Worm (Caenorhabditis elegans) whole organism, early embryonic: Measurements from ENCODE around the gene pan-1.
A peak's percentile ranks its signal among the peaks of the same experiment; 100 is the strongest.

ENCODE experiments used
- B0310.2 ChIP-seq: sonication (generic microtip); optimal IDR thresholded peaks from 2 replicates; lab custom pipeline; 2016; ENCODE audit warnings: mild to moderate bottlenecking, missing genetic modification characterization, missing compliant biosample characterization
- F13C5.2 ChIP-seq: sonication (generic microtip); optimal IDR thresholded peaks from 2 replicates; lab custom pipeline; 2017; ENCODE audit warnings: mild to moderate bottlenecking, missing genetic modification characterization, inconsistent platforms, missing compliant biosample characterization
- aly-1 ChIP-seq: sonication (generic microtip); optimal IDR thresholded peaks from 2 replicates; lab custom pipeline; 2016; ENCODE audit warnings: missing genetic modification characterization, missing compliant biosample characterization
- ama-1 ChIP-seq: fragments of 150-350 bp; optimal IDR thresholded peaks from 2 replicates; lab custom pipeline; 2014
- ceh-13 ChIP-seq: fragments of 200-800 bp; sonication (Bioruptor generic); optimal IDR thresholded peaks from 2 replicates; lab custom pipeline; 2018; ENCODE audit warnings: mild to moderate bottlenecking, missing genetic modification characterization, missing compliant biosample characterization
- ceh-36 ChIP-seq: sonication (generic microtip); optimal IDR thresholded peaks from 2 replicates; lab custom pipeline; 2016; ENCODE audit warnings: missing genetic modification characterization, inconsistent platforms, missing compliant biosample characterization
- ets-7 ChIP-seq: sonication (generic microtip); optimal IDR thresholded peaks from 2 replicates; lab custom pipeline; 2016; ENCODE audit warnings: missing genotype, missing genetic modification characterization, missing compliant biosample characterization
- flt-1 ChIP-seq: fragments of 200-800 bp; sonication (Bioruptor generic); IDR thresholded peaks from 2 replicates; pipeline ENCODE4 v1.3.6; 2022; ENCODE audit warnings: missing genetic modification characterization, missing compliant biosample characterization
- hmbx-1 ChIP-seq: sonication (generic microtip); optimal IDR thresholded peaks from 2 replicates; lab custom pipeline; 2016; ENCODE audit warnings: mild to moderate bottlenecking, missing genetic modification characterization, missing compliant biosample characterization
- hmg-4 ChIP-seq: fragments of 200-800 bp; sonication (Bioruptor generic); optimal IDR thresholded peaks from 2 replicates; lab custom pipeline; 2018; ENCODE audit warnings: mild to moderate bottlenecking, missing genetic modification characterization, missing compliant biosample characterization
- hnd-1 ChIP-seq: sonication (generic microtip); optimal IDR thresholded peaks from 2 replicates; lab custom pipeline; 2016; ENCODE audit warnings: missing genetic modification characterization, missing compliant biosample characterization
- pes-1 ChIP-seq: fragments of 200-800 bp; sonication (Bioruptor generic); IDR thresholded peaks from 2 replicates; pipeline ENCODE4 v1.3.6; 2022; ENCODE audit warnings: missing genetic modification reagents, missing genetic modification characterization, missing compliant biosample characterization
- scrt-1 ChIP-seq: fragments of 200-800 bp; sonication (Bioruptor generic); IDR thresholded peaks from 2 replicates; pipeline ENCODE4 v1.3.6; 2022; ENCODE audit warnings: missing genetic modification characterization, missing compliant biosample characterization
- sea-1 ChIP-seq: fragments of 200-800 bp; sonication (Bioruptor generic); conservative IDR thresholded peaks from 2 replicates; pipeline ENCODE4 v1.3.6; 2022; ENCODE audit warnings: missing genetic modification characterization, missing compliant biosample characterization
- tbx-11 ChIP-seq: fragments of 200-800 bp; sonication (Bioruptor generic); IDR thresholded peaks from 2 replicates; pipeline ENCODE4 v1.3.6; 2022; ENCODE audit warnings: missing genetic modification characterization, missing compliant biosample characterization
- tbx-37 ChIP-seq: fragments of 200-800 bp; sonication (Bioruptor generic); conservative IDR thresholded peaks from 2 replicates; pipeline ENCODE4 v1.3.6; 2022; ENCODE audit warnings: missing genetic modification reagents, missing genetic modification characterization, missing compliant biosample characterization
- tra-4 ChIP-seq: sonication (generic microtip); optimal IDR thresholded peaks from 2 replicates; lab custom pipeline; 2017; ENCODE audit warnings: missing genetic modification characterization, missing compliant biosample characterization

Gene pan-1

ce11 chrIII:4553316-4553715 lies 9.2 kb upstream of the pan-1 start, which contains the start of gene imph-1:
Gene imph-1 (plus strand): TSS chrIII:4553616.
- TF ChIP-seq ceh-13 (no peak), hmg-4 (no peak), tbx-37 (GFP tag; lab: Robert Waterston, UW) (no peak), F13C5.2 (no peak), scrt-1 (GFP tag; lab: Robert Waterston, UW) (no peak), ama-1 (no peak), ceh-36 (tag; lab: Kevin White, UChicago) (no peak), ets-7 (tag; lab: Kevin White, UChicago) (no peak), aly-1 (tag; lab: Kevin White, UChicago) (no peak), hnd-1 (tag; lab: Kevin White, UChicago) (no peak), pes-1 (GFP tag; lab: Robert Waterston, UW) (no peak), hmbx-1 (no peak), flt-1 (GFP tag; lab: Robert Waterston, UW) (no peak), sea-1 (GFP tag; lab: Robert Waterston, UW) (no peak), tbx-11 (GFP tag; lab: Robert Waterston, UW) (no peak), B0310.2 (tag; lab: Kevin White, UChicago) (no peak), tra-4 (tag; lab: Kevin White, UChicago) (no peak)

DNA sequence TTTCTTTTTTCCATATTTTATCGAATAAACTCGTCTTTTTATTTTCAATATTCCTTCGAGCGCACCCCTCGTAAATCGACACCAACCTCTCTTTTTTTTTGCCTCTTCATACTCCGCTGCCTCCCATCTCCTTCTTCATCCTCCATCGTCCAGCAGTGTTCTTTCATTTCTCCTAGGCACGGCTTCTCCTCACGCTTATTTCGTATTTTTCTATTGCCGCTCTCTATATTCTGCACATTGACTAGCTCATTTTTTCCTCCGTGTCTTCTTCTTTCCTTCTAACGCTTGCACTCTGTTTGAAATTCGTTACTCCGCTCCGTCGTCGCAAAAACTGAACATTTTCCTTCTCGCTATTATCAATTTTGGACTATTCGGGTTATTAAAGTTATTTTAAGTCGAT lies 7.2 kb upstream of the pan-1 start:
- TF ChIP-seq ceh-13: no peak
- TF ChIP-seq hnd-1 (tag; lab: Kevin White, UChicago): no peak
- no peak for TF ChIP-seq sea-1 (GFP tag; lab: Robert Waterston, UW)
- TF ChIP-seq tbx-11 (GFP tag; lab: Robert Waterston, UW): no peak

DNA sequence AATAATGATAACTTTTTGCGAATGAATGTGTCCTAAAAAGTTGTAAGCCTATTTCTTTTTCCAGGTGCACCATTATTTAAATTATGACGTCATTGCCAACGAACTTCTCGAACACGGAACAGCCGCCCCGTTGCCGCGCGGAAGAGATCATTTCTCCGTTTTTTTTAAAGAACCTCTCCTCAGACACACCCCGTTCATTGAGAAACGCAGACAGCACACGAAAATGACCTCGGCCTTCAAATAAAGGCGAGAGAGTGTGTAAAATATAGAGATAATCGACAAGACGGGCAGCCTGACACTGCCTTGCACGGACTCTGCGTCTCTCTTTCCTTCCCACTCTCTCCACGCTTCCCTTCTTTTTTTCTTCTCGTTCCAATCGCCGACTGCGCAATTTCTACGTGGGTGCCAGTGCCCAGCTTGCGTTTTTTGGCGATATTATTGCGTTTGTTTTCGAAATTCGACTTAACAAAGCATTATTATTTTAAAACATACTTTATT lies 2.1 kb upstream of the pan-1 start:
- TF ChIP-seq F13C5.2: peak; percentile 41
- no peak for TF ChIP-seq B0310.2 (tag; lab: Kevin White, UChicago)
- peak; percentile 7 for TF ChIP-seq hmg-4

DNA sequence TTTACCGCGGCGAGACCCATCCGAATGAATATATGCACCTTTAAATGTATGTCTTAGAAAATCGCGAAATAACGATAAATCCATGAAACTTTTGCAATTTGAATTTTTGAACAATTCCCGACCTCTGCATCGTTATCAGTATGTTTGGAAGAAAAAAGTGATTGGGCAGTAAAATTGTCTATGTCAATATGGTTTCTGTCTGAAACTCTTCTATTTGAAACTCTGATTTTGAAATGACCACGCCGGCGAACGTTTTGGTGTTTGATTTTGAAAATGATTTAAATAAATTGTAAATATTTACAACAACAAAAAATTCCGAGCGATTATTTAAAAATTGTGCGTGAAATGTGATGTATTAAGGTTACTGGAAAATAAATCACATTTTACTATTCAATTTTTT lies 1.3 kb upstream of the pan-1 start:
- TF ChIP-seq pes-1 (GFP tag; lab: Robert Waterston, UW): no peak
- no peak for TF ChIP-seq scrt-1 (GFP tag; lab: Robert Waterston, UW)
- TF ChIP-seq hnd-1 (tag; lab: Kevin White, UChicago): no peak
- no peak for TF ChIP-seq tbx-11 (GFP tag; lab: Robert Waterston, UW)
- TF ChIP-seq tra-4 (tag; lab: Kevin White, UChicago): no peak
- TF ChIP-seq hmg-4: no peak
- no peak for TF ChIP-seq sea-1 (GFP tag; lab: Robert Waterston, UW)
- no peak for TF ChIP-seq hmbx-1
- no peak for TF ChIP-seq ets-7 (tag; lab: Kevin White, UChicago)
- TF ChIP-seq tbx-37 (GFP tag; lab: Robert Waterston, UW): no peak

DNA sequence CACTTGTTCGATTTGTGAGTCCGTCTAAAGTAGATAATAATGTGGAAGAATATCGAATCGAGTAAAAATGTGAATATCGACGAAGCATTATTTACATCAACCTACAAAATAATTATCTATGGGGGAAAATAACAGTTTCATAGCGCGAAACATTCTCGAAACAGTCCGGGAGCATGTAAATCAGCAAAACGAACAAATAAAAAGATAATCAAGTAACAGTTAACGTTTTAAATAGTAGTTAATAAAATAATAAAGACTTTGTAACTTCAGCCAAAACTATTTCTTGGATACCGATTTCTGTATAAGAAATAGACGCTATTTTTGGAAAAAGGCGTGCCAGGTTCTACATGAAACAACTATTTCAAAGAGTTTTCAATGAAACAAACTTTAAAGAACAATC lies 5.5 kb downstream of the pan-1 start, which contains the start of gene mlcd-1:
Gene mlcd-1, minus strand, starts transcription at position 101 of the 400 bp plus-strand sequence.
- no peak for TF ChIP-seq hnd-1 (tag; lab: Kevin White, UChicago)

DNA sequence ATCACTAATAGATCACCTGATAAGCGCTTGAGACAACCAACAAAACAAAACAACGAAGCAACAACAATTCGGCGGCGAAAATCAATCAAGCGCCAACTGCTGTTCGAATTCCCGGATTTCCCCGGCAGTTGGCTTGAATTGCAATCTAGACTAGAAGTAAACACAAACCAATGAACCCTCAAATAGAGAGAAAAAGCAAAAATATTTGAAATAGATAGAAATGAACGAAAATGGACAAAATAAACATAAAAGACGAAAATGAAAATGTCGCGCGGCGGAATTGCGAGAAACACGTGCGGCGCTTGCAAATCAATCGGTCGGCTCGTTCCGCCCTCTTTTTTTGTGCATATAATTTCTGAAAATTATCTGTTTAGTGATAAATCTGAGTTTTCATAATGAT lies 5.9 kb downstream of the pan-1 start, which contains the start of gene idhg-1:
Gene idhg-1, plus strand, starts transcription at position 343 of the 400 bp plus-strand sequence.
- TF ChIP-seq ama-1 (no peak), aly-1 (tag; lab: Kevin White, UChicago) (peak; percentile 94), tbx-37 (GFP tag; lab: Robert Waterston, UW) (peak; percentile 94), hmbx-1 (peak; percentile 85), B0310.2 (tag; lab: Kevin White, UChicago) (peak; percentile 91), ceh-13 (peak; percentile 98), ceh-36 (tag; lab: Kevin White, UChicago) (peak; percentile 92), pes-1 (GFP tag; lab: Robert Waterston, UW) (peak; percentile 97), F13C5.2 (peak; percentile 88), tbx-11 (GFP tag; lab: Robert Waterston, UW) (peak; percentile 98), hmg-4 (peak; percentile 97), sea-1 (GFP tag; lab: Robert Waterston, UW) (peak; percentile 98), hnd-1 (tag; lab: Kevin White, UChicago) (peak; percentile 87), tra-4 (tag; lab: Kevin White, UChicago) (peak; percentile 93), scrt-1 (GFP tag; lab: Robert Waterston, UW) (peak; percentile 93), ets-7 (tag; lab: Kevin White, UChicago) (peak; percentile 96), flt-1 (GFP tag; lab: Robert Waterston, UW) (peak; percentile 93)

DNA sequence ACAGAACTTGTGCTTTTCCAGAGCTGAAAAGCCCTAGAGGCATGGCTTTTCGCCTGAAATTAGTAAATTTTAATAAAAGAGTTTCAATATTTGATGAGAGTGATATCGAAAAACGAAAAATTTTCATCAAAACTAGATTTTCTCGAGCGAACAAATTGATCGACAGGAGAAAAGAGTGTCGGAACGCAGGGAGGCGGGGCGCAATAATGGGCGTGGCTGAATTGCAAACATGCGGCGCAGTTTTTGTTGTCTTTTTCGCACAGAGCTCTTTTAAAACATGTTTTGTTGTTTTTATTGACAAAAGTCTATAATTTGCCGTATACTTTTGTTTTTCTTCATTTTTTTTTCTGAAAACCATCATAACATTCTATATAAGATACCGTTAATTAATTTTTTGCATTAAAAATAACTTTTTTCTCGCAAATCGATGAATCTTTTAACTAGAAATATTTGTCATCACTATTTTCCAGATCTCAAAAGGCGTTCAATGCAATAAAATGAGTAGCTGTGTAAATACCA lies 15.9 kb downstream of the pan-1 start, which contains the start of the genes sel-5 and wdr-48:
Gene sel-5, minus strand, starts transcription at position 53 of the 519 bp plus-strand sequence.
Gene wdr-48, plus strand, starts transcription at position 469 of the 519 bp plus-strand sequence.
- TF ChIP-seq ceh-13 (no peak), flt-1 (GFP tag; lab: Robert Waterston, UW) (0 out of 2 replicates have a peak, but pooled peaks have one; percentile 16)

DNA sequence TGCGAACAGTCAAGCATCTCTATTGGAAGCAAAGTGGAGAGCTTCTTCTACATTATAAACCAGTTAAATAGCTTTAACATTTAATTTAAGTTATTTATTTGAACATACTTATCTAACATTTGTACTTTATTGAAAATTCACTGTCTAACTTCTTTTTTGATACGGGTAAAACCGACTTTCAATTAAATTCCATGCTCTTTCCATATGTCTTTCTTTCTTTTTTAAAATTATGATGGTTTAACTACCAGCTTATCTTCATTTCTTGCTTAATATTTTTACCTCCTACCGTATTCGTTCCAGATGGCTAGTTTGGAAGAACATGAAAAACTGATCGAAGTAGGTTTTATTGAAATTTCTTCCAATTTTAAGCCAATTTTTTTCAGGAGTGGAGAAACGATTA lies 19.0 kb downstream of the pan-1 start, which contains the start of gene F35G12.12:
Gene F35G12.12, plus strand, starts transcription at position 301 of the 400 bp plus-strand sequence.
- TF ChIP-seq B0310.2 (tag; lab: Kevin White, UChicago) (no peak), hmbx-1 (no peak)
